Worm (Caenorhabditis elegans): ENCODE results near the gene nhr-210.

Gene nhr-210

DNA sequence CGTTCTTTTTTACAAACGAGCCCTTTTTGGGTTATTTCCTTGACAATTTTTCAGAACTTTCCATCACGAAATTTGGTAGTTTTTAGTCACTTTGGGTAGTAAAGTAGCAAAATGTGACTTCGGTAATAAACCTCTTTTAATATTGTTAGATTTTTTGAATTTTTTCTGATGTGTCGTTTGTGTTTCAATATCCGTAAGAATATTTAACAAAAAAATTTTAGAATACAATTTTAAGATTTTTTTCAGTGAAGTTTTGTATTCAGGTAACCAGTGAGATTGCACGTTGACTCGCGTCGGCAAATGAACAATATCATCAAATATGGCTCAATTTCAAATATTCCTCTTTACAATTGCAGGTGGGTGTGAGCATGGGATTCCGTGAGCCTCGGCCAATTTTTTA, 46.8 kb downstream of the nhr-210 start, which contains the start of gene srt-31:
srt-31 (plus strand) TSS at position 301 of the 400 bp plus-strand sequence.
- TF ChIP-seq nhr-21 (tag; optimal IDR thresholded peaks at IDR 0.05) (no peak), ama-1 (optimal IDR thresholded peaks at IDR 0.05) (no peak), lsy-2 (tag; optimal IDR thresholded peaks at IDR 0.05) (no peak), nhr-6 (tag; optimal IDR thresholded peaks at IDR 0.05) (no peak), mbf-1 (tag; optimal IDR thresholded peaks at IDR 0.05) (no peak), lin-39 (tag; optimal IDR thresholded peaks at IDR 0.05) (no peak), mab-5 (tag; optimal IDR thresholded peaks at IDR 0.05) (no peak), unc-39 (tag; optimal IDR thresholded peaks at IDR 0.05) (no peak), ztf-11 (tag; optimal IDR thresholded peaks at IDR 0.05) (no peak), Y55F3AM.14 (GFP tag; optimal IDR thresholded peaks at IDR 0.05) (no peak), mdl-1 (tag; optimal IDR thresholded peaks at IDR 0.05) (no peak), dmd-4 (tag; optimal IDR thresholded peaks at IDR 0.05) (no peak), nhr-10 (tag; optimal IDR thresholded peaks at IDR 0.05) (no peak), aly-2 (tag; optimal IDR thresholded peaks at IDR 0.05) (no peak)

DNA sequence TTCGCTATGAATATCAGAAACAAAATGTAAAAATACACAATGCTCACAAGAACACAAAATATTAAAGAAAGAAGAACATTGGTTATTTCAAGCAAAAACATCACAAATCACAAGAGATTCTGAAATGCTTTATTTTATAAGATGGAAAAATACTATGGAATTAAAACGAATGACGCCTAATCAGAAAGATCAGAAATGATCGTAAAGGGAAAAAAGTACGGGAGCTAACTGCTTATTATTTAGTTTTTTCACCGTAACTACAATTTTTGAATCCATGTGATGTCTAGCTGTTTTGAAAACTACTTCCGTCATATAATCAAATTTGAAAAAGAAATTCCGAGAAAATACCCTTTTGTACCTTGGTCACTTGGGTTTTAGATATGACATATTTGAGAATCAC, 50.9 kb downstream of the nhr-210 start, which contains the start of gene srbc-57:
srbc-57 (minus strand) TSS at position 101 of the 400 bp plus-strand sequence.
- TF ChIP-seq lin-39 (tag; optimal IDR thresholded peaks at IDR 0.05) (no peak), lsy-2 (tag; optimal IDR thresholded peaks at IDR 0.05) (no peak), C34F6.9 (tag; optimal IDR thresholded peaks at IDR 0.05) (no peak), unc-55 (GFP tag; optimal IDR thresholded peaks at IDR 0.05) (no peak), elt-1 (tag; optimal IDR thresholded peaks at IDR 0.05) (no peak), ama-1 (optimal IDR thresholded peaks at IDR 0.05) (no peak), unc-39 (tag; optimal IDR thresholded peaks at IDR 0.05) (no peak), nhr-6 (tag; optimal IDR thresholded peaks at IDR 0.05) (no peak), ZK546.5 (tag; optimal IDR thresholded peaks at IDR 0.05) (no peak), nhr-23 (tag; optimal IDR thresholded peaks at IDR 0.05) (no peak), zag-1 (tag; optimal IDR thresholded peaks at IDR 0.05) (no peak), nhr-21 (tag; optimal IDR thresholded peaks at IDR 0.05) (no peak), egl-27 (tag; optimal IDR thresholded peaks at IDR 0.05) (no peak), elt-3 (tag; optimal IDR thresholded peaks at IDR 0.05) (no peak), nhr-10 (tag; optimal IDR thresholded peaks at IDR 0.05) (no peak), ceh-82 (tag; optimal IDR thresholded peaks at IDR 0.05) (no peak), sem-4 (tag; optimal IDR thresholded peaks at IDR 0.05) (no peak), lin-13 (GFP tag; optimal IDR thresholded peaks at IDR 0.05) (no peak), peb-1 (tag; optimal IDR thresholded peaks at IDR 0.05) (no peak), aly-2 (tag; optimal IDR thresholded peaks at IDR 0.05) (no peak)

All from whole organism, L2 larva.